Fruit fly (Drosophila melanogaster) whole organism, embryonic: Measurements from ENCODE around the gene aph-1.

Source experiments
- Antp ChIP-seq: fragments of 200-800 bp; sonication (Bioruptor generic); optimal IDR thresholded peaks from 3 replicates; lab custom pipeline; 2016; ENCODE audit warnings: missing biosample characterization, missing genetic modification characterization
- Atf3 ChIP-seq: fragments of 200-800 bp; sonication (Bioruptor generic); optimal IDR thresholded peaks from 3 replicates; lab custom pipeline; 2016; ENCODE audit warnings: missing biosample characterization, missing genetic modification characterization
- Blimp-1 ChIP-seq: fragments of 200-800 bp; sonication (Bioruptor generic); optimal IDR thresholded peaks from 3 replicates; lab custom pipeline; 2018; ENCODE audit warnings: missing biosample characterization, missing genetic modification characterization, mild to moderate bottlenecking, moderate library complexity, missing genetic modification reagents
- C15 ChIP-seq: fragments of 200-800 bp; sonication (Bioruptor generic); IDR thresholded peaks from 3 replicates; pipeline ENCODE4 v1.3.6; 2022; ENCODE audit warnings: missing biosample characterization, missing genetic modification characterization
- CG10274 ChIP-seq: fragments of 200-800 bp; sonication (Bioruptor generic); optimal IDR thresholded peaks from 3 replicates; lab custom pipeline; 2017; ENCODE audit warnings: missing biosample characterization, mild to moderate bottlenecking, missing genetic modification characterization
- CG10565 ChIP-seq: fragments of 200-800 bp; sonication (Bioruptor generic); optimal IDR thresholded peaks from 3 replicates; lab custom pipeline; 2016; ENCODE audit warnings: missing biosample characterization, mild to moderate bottlenecking, missing genetic modification characterization
- CG11093 ChIP-seq: fragments of 200-800 bp; sonication (Bioruptor generic); IDR thresholded peaks from 3 replicates; pipeline ENCODE4 v1.3.6; 2022; ENCODE audit warnings: missing biosample characterization, missing genetic modification characterization
- CG17912 ChIP-seq: fragments of 200-800 bp; sonication (Bioruptor generic); optimal IDR thresholded peaks from 2 replicates; lab custom pipeline; 2018; ENCODE audit warnings: missing biosample characterization, mild to moderate bottlenecking, missing genetic modification characterization
- CG18262 ChIP-seq: fragments of 200-800 bp; optimal IDR thresholded peaks from 3 replicates; lab custom pipeline; 2019; ENCODE audit warnings: missing biosample characterization, mild to moderate bottlenecking, missing genetic modification characterization, moderate library complexity
- CG2120 ChIP-seq: fragments of 200-800 bp; sonication (Bioruptor generic); optimal IDR thresholded peaks from 3 replicates; lab custom pipeline; 2016; ENCODE audit warnings: missing biosample characterization, missing genetic modification characterization
- CG2202 ChIP-seq: fragments of 200-800 bp; sonication (Bioruptor generic); optimal IDR thresholded peaks from 2 replicates; lab custom pipeline; 2018; ENCODE audit warnings: missing biosample characterization, mild to moderate bottlenecking, missing genetic modification characterization
- CG34422 ChIP-seq: fragments of 200-800 bp; sonication (Bioruptor generic); IDR thresholded peaks from 3 replicates; pipeline ENCODE4 v1.3.6; 2022; ENCODE audit warnings: missing biosample characterization, missing genetic modification characterization
- CG6254 ChIP-seq: fragments of 200-800 bp; sonication (Bioruptor generic); optimal IDR thresholded peaks from 3 replicates; lab custom pipeline; 2017; ENCODE audit warnings: mild to moderate bottlenecking, missing biosample characterization, missing genetic modification reagents, missing genetic modification characterization
- CG7987 ChIP-seq: fragments of 200-800 bp; sonication (Bioruptor generic); optimal IDR thresholded peaks from 2 replicates; lab custom pipeline; 2018; ENCODE audit warnings: missing biosample characterization, mild to moderate bottlenecking, missing genetic modification characterization, moderate library complexity
- CG8478 ChIP-seq: fragments of >200 bp; optimal IDR thresholded peaks from 2 replicates; lab custom pipeline; 2018
- CG8765 ChIP-seq: fragments of 200-800 bp; sonication (Bioruptor generic); IDR thresholded peaks from 2 replicates; pipeline ENCODE4 v1.3.6; 2022; ENCODE audit warnings: missing biosample characterization, missing genetic modification characterization
- CG9437 ChIP-seq: fragments of 200-800 bp; sonication (Bioruptor generic); optimal IDR thresholded peaks from 2 replicates; lab custom pipeline; 2018; ENCODE audit warnings: missing biosample characterization, mild to moderate bottlenecking, missing genetic modification characterization
- CG9609 ChIP-seq: fragments of 200-800 bp; sonication (Bioruptor generic); optimal IDR thresholded peaks from 3 replicates; lab custom pipeline; 2016; ENCODE audit warnings: missing biosample characterization, missing genetic modification characterization
- HmgD ChIP-seq: fragments of 200-800 bp; sonication (Bioruptor generic); optimal IDR thresholded peaks from 3 replicates; lab custom pipeline; 2016; ENCODE audit warnings: missing biosample characterization, missing genetic modification characterization
- Hmr ChIP-seq: fragments of 200-800 bp; sonication (Bioruptor generic); optimal IDR thresholded peaks from 3 replicates; lab custom pipeline; 2017; ENCODE audit warnings: mild to moderate bottlenecking, missing biosample characterization, missing genetic modification reagents, missing genetic modification characterization
- Hr39 ChIP-seq: fragments of >200 bp; optimal IDR thresholded peaks from 2 replicates; lab custom pipeline; 2017
- Hr51 ChIP-seq, 2 experiments: fragments of 200-800 bp; sonication (Bioruptor generic); optimal IDR thresholded peaks; 2 replicates in 1 of 2; 3 replicates in 1 of 2; lab custom pipeline; 2016 to 2018; ENCODE audit warnings: missing biosample characterization in 2 of 2, missing genetic modification characterization in 2 of 2, mild to moderate bottlenecking in 1 of 2, moderate library complexity in 1 of 2
- Nf-YA ChIP-seq: fragments of 200-800 bp; sonication (Bioruptor generic); IDR thresholded peaks from 2 replicates; pipeline ENCODE4 v1.3.6; 2022; ENCODE audit warnings: missing biosample characterization, missing genetic modification characterization
- Nf-YB ChIP-seq: fragments of 200-800 bp; sonication (Bioruptor generic); optimal IDR thresholded peaks from 3 replicates; lab custom pipeline; 2019; ENCODE audit warnings: missing biosample characterization, mild to moderate bottlenecking, missing genetic modification characterization, moderate library complexity
- Nf-YC ChIP-seq: fragments of 200-800 bp; optimal IDR thresholded peaks from 3 replicates; lab custom pipeline; 2019; ENCODE audit warnings: missing biosample characterization, mild to moderate bottlenecking, missing genetic modification characterization, moderate library complexity
- PHDP ChIP-seq: fragments of 200-800 bp; sonication (Bioruptor generic); optimal IDR thresholded peaks from 3 replicates; lab custom pipeline; 2018; ENCODE audit warnings: missing biosample characterization, mild to moderate bottlenecking, missing genetic modification characterization, moderate library complexity
- Spps ChIP-seq: fragments of 200-800 bp; sonication (Bioruptor generic); optimal IDR thresholded peaks from 2 replicates; lab custom pipeline; 2018; ENCODE audit warnings: missing biosample characterization, mild to moderate bottlenecking, missing genetic modification characterization
- Ssrp ChIP-seq: fragments of 200-800 bp; sonication (Bioruptor generic); optimal IDR thresholded peaks from 2 replicates; lab custom pipeline; 2018; ENCODE audit warnings: missing biosample characterization, mild to moderate bottlenecking, missing genetic modification characterization, moderate library complexity
- ash1 ChIP-seq: fragments of 200-800 bp; sonication (Bioruptor generic); optimal IDR thresholded peaks from 2 replicates; lab custom pipeline; 2018; ENCODE audit warnings: missing biosample characterization, mild to moderate bottlenecking, missing genetic modification characterization
- bab2 ChIP-seq: fragments of 200-800 bp; sonication (Bioruptor generic); optimal IDR thresholded peaks from 2 replicates; lab custom pipeline; 2016; ENCODE audit warnings: missing biosample characterization, missing genetic modification characterization
- chinmo ChIP-seq: fragments of 200-800 bp; sonication (Bioruptor generic); IDR thresholded peaks from 4 replicates; pipeline ENCODE4 v1.3.6; 2022; ENCODE audit warnings: missing biosample characterization, missing genetic modification characterization; ENCODE audit not compliant: partially characterized antibody
- ci ChIP-seq: fragments of 200-800 bp; sonication (Bioruptor generic); IDR thresholded peaks from 3 replicates; pipeline ENCODE4 v1.3.6; 2022; ENCODE audit warnings: missing biosample characterization, missing genetic modification characterization
- dimm ChIP-seq: fragments of 200-800 bp; sonication (Bioruptor generic); IDR thresholded peaks from 2 replicates; pipeline ENCODE4 v1.3.6; 2022; ENCODE audit warnings: missing biosample characterization, missing genetic modification characterization
- ham ChIP-seq: fragments of 200-800 bp; sonication (Bioruptor generic); IDR thresholded peaks from 2 replicates; pipeline ENCODE4 v1.3.6; 2022; ENCODE audit warnings: missing biosample characterization, missing genetic modification characterization
- hbn ChIP-seq: fragments of 200-800 bp; sonication (Bioruptor generic); IDR thresholded peaks from 2 replicates; pipeline ENCODE4 v1.3.6; 2022; ENCODE audit warnings: missing biosample characterization, missing genetic modification characterization; ENCODE audit not compliant: partially characterized antibody
- hkb ChIP-seq, 2 experiments: fragments of 200-800 bp in 1 of 2; fragments of >200 bp in 1 of 2; sonication (Bioruptor generic) in 1 of 2; IDR thresholded peaks in 1 of 2; optimal IDR thresholded peaks in 1 of 2; 2 replicates each; pipeline versions ENCODE4 v1.3.6 to Lab custom; 2017 to 2022; ENCODE audit warnings: missing biosample characterization in 1 of 2, missing genetic modification characterization in 1 of 2
- lbe ChIP-seq: fragments of 200-800 bp; sonication (Bioruptor generic); optimal IDR thresholded peaks from 2 replicates; lab custom pipeline; 2016; ENCODE audit warnings: missing biosample characterization, mild to moderate bottlenecking, missing genetic modification characterization
- lola ChIP-seq, 3 experiments: fragments of >200 bp in 2 of 3; fragments of 200-800 bp in 1 of 3; sonication (Bioruptor generic) in 1 of 3; optimal IDR thresholded peaks; 2 replicates each; lab custom pipeline; 2017 to 2019; ENCODE audit warnings: missing biosample characterization in 3 of 3, missing genetic modification characterization in 3 of 3, mild to moderate bottlenecking in 1 of 3, moderate library complexity in 1 of 3
- pita ChIP-seq: fragments of 200-800 bp; sonication (Bioruptor generic); optimal IDR thresholded peaks from 2 replicates; lab custom pipeline; 2017; ENCODE audit warnings: missing biosample characterization, mild to moderate bottlenecking, missing genetic modification characterization
- ranshi ChIP-seq: fragments of 200-800 bp; sonication (Bioruptor generic); IDR thresholded peaks from 2 replicates; pipeline ENCODE4 v1.3.6; 2022; ENCODE audit warnings: missing biosample characterization, missing genetic modification characterization
- rib ChIP-seq: fragments of 200-800 bp; sonication (Bioruptor generic); IDR thresholded peaks from 2 replicates; pipeline ENCODE4 v1.3.6; 2022; ENCODE audit warnings: missing biosample characterization, missing genetic modification characterization
- salm ChIP-seq: fragments of 200-800 bp; sonication (Bioruptor generic); optimal IDR thresholded peaks from 2 replicates; lab custom pipeline; 2018; ENCODE audit warnings: missing biosample characterization, mild to moderate bottlenecking, missing genetic modification characterization
- tgo ChIP-seq: fragments of 200-800 bp; sonication (Bioruptor generic); IDR thresholded peaks from 3 replicates; pipeline ENCODE4 v1.3.6; 2022; ENCODE audit warnings: missing biosample characterization, missing genetic modification characterization
- vvl ChIP-seq: fragments of 200-800 bp; sonication (Bioruptor generic); IDR thresholded peaks from 2 replicates; pipeline ENCODE4 v1.3.6; 2022; ENCODE audit warnings: missing biosample characterization, missing genetic modification characterization

Gene aph-1

dm6 chr2L:2765659-2766373 lies at the start of gene aph-1, which contains the start of gene Snx21 (continued):
- TF ChIP-seq vvl (GFP tag; lab: Robert Waterston, UW) (peak; percentile 94), ranshi (peak; percentile 89), hkb (optimal IDR thresholded peaks at IDR 0.05; lab: Kevin White, UChicago) (peak; percentile 40), hkb (GFP tag; IDR thresholded peaks at IDR 0.05; lab: Robert Waterston, UW) (peak; percentile 91), pita (GFP tag; lab: Kevin White, UChicago) (no peak), Atf3 (GFP tag; lab: Kevin White, UChicago) (peak; percentile 86), Hr51 (GFP tag; optimal IDR thresholded peaks at IDR 0.05; lab: Kevin White, UChicago) (peak; percentile 90 to 95), CG9437 (GFP tag; lab: Kevin White, UChicago) (peak; percentile 89), ci (GFP tag; lab: Robert Waterston, UW) (peak; percentile 82), CG11093 (GFP tag; lab: Robert Waterston, UW) (peak; percentile 82), bab2 (peak; percentile 89), Hr39 (lab: Kevin White, UChicago) (no peak), HmgD (GFP tag; lab: Kevin White, UChicago) (peak; percentile 81), CG17912 (GFP tag; lab: Kevin White, UChicago) (peak; percentile 77), CG8478 (lab: Kevin White, UChicago) (no peak), rib (GFP tag; lab: Robert Waterston, UW) (peak; percentile 69), C15 (peak; percentile 62; the same call in 2 of the 3 replicates), PHDP (peak; percentile 94), CG7987 (GFP tag; lab: Kevin White, UChicago) (peak; percentile 67), CG6254 (GFP tag; lab: Kevin White, UChicago) (peak; percentile 84), CG18262 (tag; lab: Kevin White, UChicago) (peak; percentile 93), salm (tag; lab: Kevin White, UChicago) (peak; percentile 80), tgo (GFP tag; lab: Robert Waterston, UW) (peak; percentile 90), lola (GFP tag; optimal IDR thresholded peaks at IDR 0.05; lab: Kevin White, UChicago) (peak in 1 of 3 experiments; percentile 93), dimm (GFP tag; lab: Robert Waterston, UW) (no peak), CG10565 (GFP tag; lab: Kevin White, UChicago) (peak; percentile 54), Antp (GFP tag; lab: Kevin White, UChicago) (peak; percentile 93), CG10274 (GFP tag; lab: Kevin White, UChicago) (peak; percentile 99), chinmo (GFP tag; lab: Robert Waterston, UW) (no peak), CG2120 (peak; percentile 94), Nf-YA (GFP tag; lab: Robert Waterston, UW) (peak; percentile 48), Hmr (GFP tag; lab: Kevin White, UChicago) (peak; percentile 95), Ssrp (peak; percentile 90), CG2202 (tag; lab: Kevin White, UChicago) (peak; percentile 69), Blimp-1 (GFP tag; lab: Kevin White, UChicago) (peak; percentile 88), ham (GFP tag; lab: Robert Waterston, UW) (peak; percentile 67), CG9609 (peak; percentile 88), Nf-YC (peak; percentile 87), Nf-YB (GFP tag; lab: Kevin White, UChicago) (peak; percentile 78), CG34422 (GFP tag; lab: Robert Waterston, UW) (peak; percentile 91), CG8765 (peak; percentile 75), lbe (peak; percentile 88), ash1 (GFP tag; lab: Kevin White, UChicago) (no peak), Spps (tag; lab: Kevin White, UChicago) (peak; percentile 75), hbn (GFP tag; lab: Robert Waterston, UW) (no peak)
